Comparison of ENCODE assay signal across 3 fruit fly cellular contexts in the genomic region with DNA sequence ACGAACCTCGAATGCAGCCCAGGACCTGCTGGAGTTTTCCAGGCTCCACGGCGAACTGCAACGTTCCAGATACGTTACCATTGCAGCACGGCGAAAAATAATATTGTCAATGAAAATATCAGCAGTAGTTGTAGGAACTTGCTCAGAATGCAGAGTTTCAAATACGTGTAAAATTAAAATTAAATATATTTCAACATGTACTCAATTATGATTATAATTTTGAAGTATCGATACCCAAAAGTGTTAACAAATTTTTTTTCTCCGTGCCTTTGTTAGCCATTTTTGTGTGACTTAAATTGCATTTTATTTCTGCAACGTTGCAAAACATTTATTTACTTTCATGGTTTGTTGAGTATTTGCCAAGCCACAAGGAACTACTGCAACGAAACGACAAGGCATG.
TF ChIP-seq lines count a peak whose summit lies in the region.

No protein-coding gene starts in this region.

TF ChIP-seq in whole organism, prepupa, 60 proteins besides CTCF, POLR2A, EP300 and RAD21 (continues in another document):
- TF ChIP-seq Hr39 (GFP tag; optimal IDR thresholded peaks at IDR 0.05; lab: Kevin White, UChicago) (no peak), CG11902 (GFP tag; optimal IDR thresholded peaks at IDR 0.05; lab: Kevin White, UChicago) (no peak), CG4318 (GFP tag; optimal IDR thresholded peaks at IDR 0.05; lab: Kevin White, UChicago) (no peak), eg (GFP tag; IDR thresholded peaks at IDR 0.05; lab: Robert Waterston, UW) (no peak), dac (GFP tag; optimal IDR thresholded peaks at IDR 0.05; lab: Kevin White, UChicago) (no peak), CG8319 (GFP tag; optimal IDR thresholded peaks at IDR 0.05; lab: Kevin White, UChicago) (no peak), esn (GFP tag; optimal IDR thresholded peaks at IDR 0.05; lab: Kevin White, UChicago) (peak; percentile 43), CG32006 (GFP tag; optimal IDR thresholded peaks at IDR 0.05; lab: Kevin White, UChicago) (peak; percentile 30), CG10631 (GFP tag; optimal IDR thresholded peaks at IDR 0.05; lab: Kevin White, UChicago) (peak; percentile 5), CG15336 (GFP tag; IDR thresholded peaks at IDR 0.05; lab: Robert Waterston, UW) (0 out of 2 replicates have a peak, but pooled peaks have one; percentile 7), CG7368 (GFP tag; optimal IDR thresholded peaks at IDR 0.05; lab: Kevin White, UChicago) (peak; percentile 23), cyc (GFP tag; optimal IDR thresholded peaks at IDR 0.05; lab: Kevin White, UChicago) (no peak), Gug (GFP tag; IDR thresholded peaks at IDR 0.05; lab: Robert Waterston, UW) (no peak), CG34406 (GFP tag; optimal IDR thresholded peaks at IDR 0.05; lab: Kevin White, UChicago) (no peak), Eip75B (GFP tag; optimal IDR thresholded peaks at IDR 0.05; lab: Kevin White, UChicago) (no peak), achi (GFP tag; optimal IDR thresholded peaks at IDR 0.05; lab: Kevin White, UChicago) (peak; percentile 16), pdm3 (GFP tag; optimal IDR thresholded peaks at IDR 0.05; lab: Kevin White, UChicago) (peak; percentile 35), Lpt (GFP tag; optimal IDR thresholded peaks at IDR 0.05; lab: Kevin White, UChicago) (no peak), Sox15 (GFP tag; optimal IDR thresholded peaks at IDR 0.05; lab: Kevin White, UChicago) (no peak), CG6854 (GFP tag; optimal IDR thresholded peaks at IDR 0.05; lab: Kevin White, UChicago) (no peak), fd85E (GFP tag; optimal IDR thresholded peaks at IDR 0.05; lab: Kevin White, UChicago) (no peak), Hr4 (GFP tag; optimal IDR thresholded peaks at IDR 0.05; lab: Kevin White, UChicago) (peak; percentile 10), CG6163 (GFP tag; IDR thresholded peaks at IDR 0.05; lab: Robert Waterston, UW) (no peak), Eip78C (GFP tag; lab: Kevin White, UChicago) (peak; percentile 73), acj6 (GFP tag; optimal IDR thresholded peaks at IDR 0.05; lab: Kevin White, UChicago) (peak; percentile 29), fd59A (GFP tag; optimal IDR thresholded peaks at IDR 0.05; lab: Kevin White, UChicago) (no peak), dsx (GFP tag; optimal IDR thresholded peaks at IDR 0.05; lab: Kevin White, UChicago; ENCODE audit: poor library complexity, severe bottlenecking) (no peak), Eip93F (GFP tag; optimal IDR thresholded peaks at IDR 0.05; lab: Kevin White, UChicago) (no peak), CG10669 (GFP tag; optimal IDR thresholded peaks at IDR 0.05; lab: Kevin White, UChicago) (no peak), salr (GFP tag; optimal IDR thresholded peaks at IDR 0.05; lab: Kevin White, UChicago) (no peak)

TF ChIP-seq in whole organism, pupa, 21 proteins besides CTCF, POLR2A, EP300 and RAD21:
- TF ChIP-seq Snoo (tag; optimal IDR thresholded peaks at IDR 0.05; lab: Kevin White, UChicago) (no peak), CG9948 (tag; optimal IDR thresholded peaks at IDR 0.05; lab: Kevin White, UChicago) (peak; percentile 39), CG34367 (tag; optimal IDR thresholded peaks at IDR 0.05; lab: Kevin White, UChicago) (no peak), gl (tag; optimal IDR thresholded peaks at IDR 0.05; lab: Kevin White, UChicago) (no peak), EcR (GFP tag; optimal IDR thresholded peaks at IDR 0.05; lab: Kevin White, UChicago) (no peak), CG14655 (GFP tag; optimal IDR thresholded peaks at IDR 0.05; lab: Kevin White, UChicago) (peak; percentile 32), CG8301 (tag; optimal IDR thresholded peaks at IDR 0.05; lab: Kevin White, UChicago) (peak; percentile 38), CG13204 (GFP tag; optimal IDR thresholded peaks at IDR 0.05; lab: Kevin White, UChicago) (no peak), fd96Ca (GFP tag; IDR thresholded peaks at IDR 0.05; lab: Robert Waterston, UW) (no peak), rn (GFP tag; IDR thresholded peaks at IDR 0.05; lab: Robert Waterston, UW) (no peak), CG12605 (GFP tag; IDR thresholded peaks at IDR 0.05; lab: Robert Waterston, UW) (no peak), Pif1A (GFP tag; optimal IDR thresholded peaks at IDR 0.05; lab: Kevin White, UChicago) (peak; percentile 1), CG8159 (tag; optimal IDR thresholded peaks at IDR 0.05; lab: Kevin White, UChicago) (peak; percentile 11), CG4496 (GFP tag; IDR thresholded peaks at IDR 0.05; lab: Robert Waterston, UW) (no peak), CG10348 (GFP tag; IDR thresholded peaks at IDR 0.05; lab: Robert Waterston, UW) (no peak), D1 (tag; optimal IDR thresholded peaks at IDR 0.05; lab: Kevin White, UChicago) (no peak), CG32121 (GFP tag; IDR thresholded peaks at IDR 0.05; lab: Robert Waterston, UW) (no peak), CG17806 (tag; optimal IDR thresholded peaks at IDR 0.05; lab: Kevin White, UChicago) (peak; percentile 38), Ets98B (GFP tag; IDR thresholded peaks at IDR 0.05; lab: Robert Waterston, UW) (no peak), Pif1B (GFP tag; optimal IDR thresholded peaks at IDR 0.05; lab: Kevin White, UChicago) (no peak), CG15710 (tag; optimal IDR thresholded peaks at IDR 0.05; lab: Kevin White, UChicago) (peak; percentile 13)

TF ChIP-seq in whole organism, wandering third instar larva, 38 proteins besides CTCF, POLR2A, EP300 and RAD21:
- no peak for TF ChIP-seq brk (GFP tag; optimal IDR thresholded peaks at IDR 0.05; lab: Kevin White, UChicago)
- no peak for TF ChIP-seq dsf (GFP tag; optimal IDR thresholded peaks at IDR 0.05; lab: Kevin White, UChicago; ENCODE audit: borderline replicate concordance)
- TF ChIP-seq rgr (GFP tag; optimal IDR thresholded peaks at IDR 0.05; lab: Kevin White, UChicago), result peak; percentile 18
- TF ChIP-seq usp (GFP tag; optimal IDR thresholded peaks at IDR 0.05; lab: Kevin White, UChicago), result no peak
- no peak for TF ChIP-seq Rel (GFP tag; optimal IDR thresholded peaks at IDR 0.05; lab: Kevin White, UChicago)
- no peak for TF ChIP-seq Rel (tag; optimal IDR thresholded peaks at IDR 0.05; lab: Kevin White, UChicago)
- no peak for TF ChIP-seq ey (GFP tag; optimal IDR thresholded peaks at IDR 0.05; lab: Kevin White, UChicago)
- TF ChIP-seq psq (GFP tag; optimal IDR thresholded peaks at IDR 0.05; lab: Kevin White, UChicago), result peak; percentile 1
- no peak for TF ChIP-seq Mio (GFP tag; optimal IDR thresholded peaks at IDR 0.05; lab: Kevin White, UChicago)
- no peak for TF ChIP-seq Abd-B (GFP tag; optimal IDR thresholded peaks at IDR 0.05; lab: Kevin White, UChicago)
- TF ChIP-seq CG32264 (GFP tag; optimal IDR thresholded peaks at IDR 0.05; lab: Kevin White, UChicago), result no peak
- TF ChIP-seq jim (GFP tag; optimal IDR thresholded peaks at IDR 0.05; lab: Kevin White, UChicago), result no peak
- TF ChIP-seq OdsH (GFP tag; optimal IDR thresholded peaks at IDR 0.05; lab: Kevin White, UChicago), result no peak
- TF ChIP-seq HLH106 (tag; optimal IDR thresholded peaks at IDR 0.05; lab: Kevin White, UChicago), result peak; percentile 4
- TF ChIP-seq dmrt93B (GFP tag; optimal IDR thresholded peaks at IDR 0.05; lab: Kevin White, UChicago), result no peak
- no peak for TF ChIP-seq Dif (GFP tag; optimal IDR thresholded peaks at IDR 0.05; lab: Kevin White, UChicago; ENCODE audit: partially characterized antibody)
- TF ChIP-seq Vsx2 (GFP tag; optimal IDR thresholded peaks at IDR 0.05; lab: Kevin White, UChicago; ENCODE audit: partially characterized antibody), result no peak
- TF ChIP-seq Hr83 (GFP tag; optimal IDR thresholded peaks at IDR 0.05; lab: Kevin White, UChicago; ENCODE audit: poor library complexity, severe bottlenecking), result no peak
- no peak for TF ChIP-seq Myc (optimal IDR thresholded peaks at IDR 0.05; lab: Kevin White, UChicago)
- TF ChIP-seq foxo (GFP tag; optimal IDR thresholded peaks at IDR 0.05; lab: Kevin White, UChicago), result peak in 1 of 2 experiments; percentile 7
- TF ChIP-seq Hnf4 (GFP tag; optimal IDR thresholded peaks at IDR 0.05; lab: Kevin White, UChicago), result no peak
- TF ChIP-seq CG9705 (GFP tag; optimal IDR thresholded peaks at IDR 0.05; lab: Kevin White, UChicago), result no peak
- no peak for TF ChIP-seq Hr78 (GFP tag; optimal IDR thresholded peaks at IDR 0.05; lab: Kevin White, UChicago)
- no peak for TF ChIP-seq h (GFP tag; optimal IDR thresholded peaks at IDR 0.05; lab: Kevin White, UChicago)
- no peak for TF ChIP-seq GATAd (GFP tag; optimal IDR thresholded peaks at IDR 0.05; lab: Kevin White, UChicago)
- no peak for TF ChIP-seq Jra (GFP tag; optimal IDR thresholded peaks at IDR 0.05; lab: Kevin White, UChicago)
- TF ChIP-seq N (GFP tag; optimal IDR thresholded peaks at IDR 0.05; lab: Kevin White, UChicago), result no peak
- TF ChIP-seq Dfd (GFP tag; optimal IDR thresholded peaks at IDR 0.05; lab: Kevin White, UChicago), result no peak
- no peak for TF ChIP-seq sage (GFP tag; optimal IDR thresholded peaks at IDR 0.05; lab: Kevin White, UChicago)
- no peak for TF ChIP-seq sv (GFP tag; optimal IDR thresholded peaks at IDR 0.05; lab: Kevin White, UChicago)
- no peak for TF ChIP-seq tai (GFP tag; optimal IDR thresholded peaks at IDR 0.05; lab: Kevin White, UChicago)
- TF ChIP-seq woc (GFP tag; optimal IDR thresholded peaks at IDR 0.05; lab: Kevin White, UChicago), result no peak
- TF ChIP-seq fru (GFP tag; optimal IDR thresholded peaks at IDR 0.05; lab: Kevin White, UChicago), result peak; percentile 18
TF ChIP-seq in whole organism, wandering third instar larva: peak in this region for 5.
